Worm (Caenorhabditis elegans): Measurements from ENCODE around the gene tcc-1.

ce11 chrV:17828310-17828709 is 27.5 kb downstream of the tcc-1 start, which contains the start of gene srh-304:
- TF ChIP-seq lsy-2 (tag; optimal IDR thresholded peaks at IDR 0.05), result no peak
- no peak for TF ChIP-seq sptf-1 (tag; optimal IDR thresholded peaks at IDR 0.05)
- TF ChIP-seq ama-1 (optimal IDR thresholded peaks at IDR 0.05), result no peak
- no peak for TF ChIP-seq pqm-1 (tag; optimal IDR thresholded peaks at IDR 0.05)
- no peak for TF ChIP-seq blmp-1 (tag; optimal IDR thresholded peaks at IDR 0.05)
- TF ChIP-seq fkh-10 (GFP tag; optimal IDR thresholded peaks at IDR 0.05), result no peak

All from whole organism, L1 larva.